Fruit fly (Drosophila melanogaster) whole organism, embryonic: ENCODE data around the gene CG31551.

Source experiments
- Ada2b ChIP-seq: fragments of 200-800 bp; sonication (Bioruptor generic); IDR thresholded peaks from 2 replicates; pipeline ENCODE4 v1.3.6; 2022; ENCODE audit warnings: missing biosample characterization, missing genetic modification characterization
- Asciz ChIP-seq: fragments of 200-800 bp; sonication (Bioruptor generic); optimal IDR thresholded peaks from 2 replicates; lab custom pipeline; 2017; ENCODE audit warnings: missing biosample characterization, mild to moderate bottlenecking, missing genetic modification characterization, missing genetic modification reagents
- Atf6 ChIP-seq: fragments of 200-800 bp; sonication (Bioruptor generic); IDR thresholded peaks from 2 replicates; pipeline ENCODE4 v1.3.6; 2022; ENCODE audit warnings: missing biosample characterization, missing genetic modification characterization
- CG10366 ChIP-seq: fragments of 200-800 bp; sonication (Bioruptor generic); IDR thresholded peaks from 2 replicates; pipeline ENCODE4 v1.3.6; 2022; ENCODE audit warnings: missing biosample characterization, missing genetic modification characterization
- CG12299 ChIP-seq: fragments of 200-800 bp; sonication (Bioruptor generic); optimal IDR thresholded peaks from 2 replicates; lab custom pipeline; 2018; ENCODE audit warnings: missing biosample characterization, mild to moderate bottlenecking, missing genetic modification characterization
- CG12391 ChIP-seq: fragments of 200-800 bp; sonication (Bioruptor generic); optimal IDR thresholded peaks from 3 replicates; lab custom pipeline; 2018; ENCODE audit warnings: missing biosample characterization, mild to moderate bottlenecking, missing genetic modification characterization, moderate library complexity
- CG12659 ChIP-seq: fragments of 200-800 bp; sonication (Bioruptor generic); optimal IDR thresholded peaks from 3 replicates; lab custom pipeline; 2017; ENCODE audit warnings: mild to moderate bottlenecking, missing biosample characterization, missing genetic modification reagents, missing genetic modification characterization
- CG14441 ChIP-seq: fragments of 200-800 bp; sonication (Bioruptor generic); IDR thresholded peaks from 2 replicates; pipeline ENCODE4 v1.3.6; 2022; ENCODE audit warnings: missing biosample characterization, missing genetic modification characterization
- CG15073 ChIP-seq: fragments of 200-800 bp; sonication (Bioruptor generic); optimal IDR thresholded peaks from 2 replicates; lab custom pipeline; 2016; ENCODE audit warnings: missing biosample characterization, missing genetic modification characterization
- CG17186 ChIP-seq: fragments of 200-800 bp; sonication (Bioruptor generic); optimal IDR thresholded peaks from 3 replicates; lab custom pipeline; 2017; ENCODE audit warnings: missing biosample characterization, missing genetic modification reagents, missing genetic modification characterization
- CG17328 ChIP-seq: fragments of 200-800 bp; sonication (Bioruptor generic); IDR thresholded peaks from 2 replicates; pipeline ENCODE4 v1.3.6; 2022; ENCODE audit warnings: missing biosample characterization, missing genetic modification characterization
- CG17829 ChIP-seq: fragments of 200-800 bp; optimal IDR thresholded peaks from 2 replicates; lab custom pipeline; 2019; ENCODE audit warnings: missing biosample characterization, mild to moderate bottlenecking, missing genetic modification characterization, moderate library complexity
- CG18599 ChIP-seq: fragments of 200-800 bp; sonication (Bioruptor generic); optimal IDR thresholded peaks from 3 replicates; lab custom pipeline; 2017; ENCODE audit warnings: missing biosample characterization, missing genetic modification characterization, mild to moderate bottlenecking, moderate library complexity, missing genetic modification reagents
- CG2202 ChIP-seq: fragments of 200-800 bp; sonication (Bioruptor generic); optimal IDR thresholded peaks from 2 replicates; lab custom pipeline; 2018; ENCODE audit warnings: missing biosample characterization, mild to moderate bottlenecking, missing genetic modification characterization
- CG2678 ChIP-seq: fragments of 200-800 bp; sonication (Bioruptor generic); optimal IDR thresholded peaks from 3 replicates; lab custom pipeline; 2019; ENCODE audit warnings: missing biosample characterization, mild to moderate bottlenecking, missing genetic modification characterization, moderate library complexity
- CG30403 ChIP-seq: fragments of 200-800 bp; sonication (Bioruptor generic); optimal IDR thresholded peaks from 3 replicates; lab custom pipeline; 2016; ENCODE audit warnings: missing biosample characterization, missing genetic modification characterization
- CG34376 ChIP-seq: fragments of 200-800 bp; sonication (Bioruptor generic); optimal IDR thresholded peaks from 2 replicates; lab custom pipeline; 2018; ENCODE audit warnings: missing biosample characterization, mild to moderate bottlenecking, missing genetic modification characterization
- CG4854 ChIP-seq: fragments of 200-800 bp; sonication (Bioruptor generic); optimal IDR thresholded peaks from 2 replicates; lab custom pipeline; 2016; ENCODE audit warnings: missing biosample characterization, missing genetic modification characterization, inconsistent platforms
- CG6683 ChIP-seq: fragments of 200-800 bp; sonication (Bioruptor generic); optimal IDR thresholded peaks from 2 replicates; lab custom pipeline; 2017; ENCODE audit warnings: missing biosample characterization, mild to moderate bottlenecking, missing genetic modification characterization, missing genetic modification reagents
- CG9215 ChIP-seq: fragments of 200-800 bp; sonication (Bioruptor generic); IDR thresholded peaks from 2 replicates; pipeline ENCODE4 v1.3.6; 2022; ENCODE audit warnings: missing biosample characterization, missing genetic modification characterization
- Camta ChIP-seq: fragments of 200-800 bp; sonication (Bioruptor generic); optimal IDR thresholded peaks from 2 replicates; lab custom pipeline; 2016; ENCODE audit warnings: missing biosample characterization, missing genetic modification characterization
- Chrac-16 ChIP-seq: fragments of 200-800 bp; sonication (Bioruptor generic); optimal IDR thresholded peaks from 3 replicates; lab custom pipeline; 2016; ENCODE audit warnings: missing biosample characterization, missing genetic modification characterization
- Dip2 ChIP-seq: fragments of 200-800 bp; sonication (Bioruptor generic); IDR thresholded peaks from 2 replicates; pipeline ENCODE4 v1.3.6; 2022; ENCODE audit warnings: missing biosample characterization, missing genetic modification characterization
- Dll ChIP-seq: fragments of 200-800 bp; sonication (Bioruptor generic); IDR thresholded peaks from 4 replicates; pipeline ENCODE4 v1.3.6; 2022; ENCODE audit warnings: missing biosample characterization, missing genetic modification characterization; ENCODE audit not compliant: partially characterized antibody
- Ets97D ChIP-seq: fragments of 200-800 bp; sonication (Bioruptor generic); optimal IDR thresholded peaks from 3 replicates; lab custom pipeline; 2016; ENCODE audit warnings: missing biosample characterization, missing genetic modification characterization
- HmgD ChIP-seq: fragments of 200-800 bp; sonication (Bioruptor generic); optimal IDR thresholded peaks from 3 replicates; lab custom pipeline; 2016; ENCODE audit warnings: missing biosample characterization, missing genetic modification characterization
- Lhr ChIP-seq: fragments of 200-800 bp; sonication (Bioruptor generic); optimal IDR thresholded peaks from 3 replicates; lab custom pipeline; 2017; ENCODE audit warnings: mild to moderate bottlenecking, missing biosample characterization, missing genetic modification reagents, missing genetic modification characterization
- Lpt ChIP-seq: fragments of >200 bp; optimal IDR thresholded peaks from 2 replicates; lab custom pipeline; 2018; ENCODE audit warnings: missing biosample characterization, missing genetic modification characterization
- MESR4 ChIP-seq: fragments of 200-800 bp; sonication (Bioruptor generic); optimal IDR thresholded peaks from 2 replicates; lab custom pipeline; 2018; ENCODE audit warnings: missing biosample characterization, mild to moderate bottlenecking, missing genetic modification characterization, moderate library complexity
- PHDP ChIP-seq: fragments of 200-800 bp; sonication (Bioruptor generic); optimal IDR thresholded peaks from 3 replicates; lab custom pipeline; 2018; ENCODE audit warnings: missing biosample characterization, mild to moderate bottlenecking, missing genetic modification characterization, moderate library complexity
- Sox102F ChIP-seq: fragments of 200-800 bp; sonication (Bioruptor generic); optimal IDR thresholded peaks from 2 replicates; lab custom pipeline; 2018; ENCODE audit warnings: missing biosample characterization, mild to moderate bottlenecking, missing genetic modification characterization, moderate library complexity
- ap ChIP-seq: fragments of 200-800 bp; sonication (Bioruptor generic); IDR thresholded peaks from 2 replicates; pipeline ENCODE4 v1.3.6; 2022; ENCODE audit warnings: missing biosample characterization, missing genetic modification characterization
- ase ChIP-seq: fragments of 200-800 bp; sonication (Bioruptor generic); IDR thresholded peaks from 3 replicates; pipeline ENCODE4 v1.3.6; 2022; ENCODE audit warnings: missing biosample characterization, missing genetic modification characterization
- cad ChIP-seq: fragments of >200 bp; optimal IDR thresholded peaks from 2 replicates; lab custom pipeline; 2017; ENCODE audit warnings: missing biosample characterization, missing genetic modification characterization
- cato ChIP-seq: fragments of 200-800 bp; sonication (Bioruptor generic); optimal IDR thresholded peaks from 2 replicates; lab custom pipeline; 2016; ENCODE audit warnings: missing biosample characterization, missing genetic modification characterization, borderline replicate concordance
- chinmo ChIP-seq: fragments of 200-800 bp; sonication (Bioruptor generic); IDR thresholded peaks from 4 replicates; pipeline ENCODE4 v1.3.6; 2022; ENCODE audit warnings: missing biosample characterization, missing genetic modification characterization; ENCODE audit not compliant: partially characterized antibody
- exex ChIP-seq: fragments of 200-800 bp; sonication (Bioruptor generic); optimal IDR thresholded peaks from 4 replicates; lab custom pipeline; 2018; ENCODE audit warnings: missing biosample characterization, mild to moderate bottlenecking, missing genetic modification characterization, moderate library complexity
- eyg ChIP-seq: fragments of 200-800 bp; sonication (Bioruptor generic); optimal IDR thresholded peaks from 3 replicates; lab custom pipeline; 2016; ENCODE audit warnings: missing biosample characterization, missing genetic modification characterization
- gcm ChIP-seq: fragments of 200-800 bp; sonication (Bioruptor generic); optimal IDR thresholded peaks from 2 replicates; lab custom pipeline; 2019; ENCODE audit warnings: missing biosample characterization, mild to moderate bottlenecking, missing genetic modification characterization, moderate library complexity
- gfzf ChIP-seq: fragments of 200-800 bp; sonication (Bioruptor generic); optimal IDR thresholded peaks from 2 replicates; lab custom pipeline; 2016; ENCODE audit warnings: missing biosample characterization, mild to moderate bottlenecking, missing genetic modification characterization, moderate library complexity
- ham ChIP-seq: fragments of 200-800 bp; sonication (Bioruptor generic); IDR thresholded peaks from 2 replicates; pipeline ENCODE4 v1.3.6; 2022; ENCODE audit warnings: missing biosample characterization, missing genetic modification characterization
- hkb ChIP-seq, 2 experiments: fragments of 200-800 bp in 1 of 2; fragments of >200 bp in 1 of 2; sonication (Bioruptor generic) in 1 of 2; IDR thresholded peaks in 1 of 2; optimal IDR thresholded peaks in 1 of 2; 2 replicates each; pipeline versions ENCODE4 v1.3.6 to Lab custom; 2017 to 2022; ENCODE audit warnings: missing biosample characterization in 1 of 2, missing genetic modification characterization in 1 of 2
- knrl ChIP-seq: fragments of 200-800 bp; sonication (Bioruptor generic); IDR thresholded peaks from 3 replicates; pipeline ENCODE4 v1.3.6; 2022; ENCODE audit warnings: missing biosample characterization, missing genetic modification characterization; ENCODE audit not compliant: partially characterized antibody
- nmo ChIP-seq: fragments of 200-800 bp; sonication (Bioruptor generic); optimal IDR thresholded peaks from 2 replicates; lab custom pipeline; 2018; ENCODE audit warnings: missing biosample characterization, mild to moderate bottlenecking, missing genetic modification characterization, moderate library complexity
- oc ChIP-seq: fragments of 200-800 bp; sonication (Bioruptor generic); optimal IDR thresholded peaks from 2 replicates; lab custom pipeline; 2018; ENCODE audit warnings: missing biosample characterization, mild to moderate bottlenecking, missing genetic modification characterization, moderate library complexity
- sens ChIP-seq: fragments of 200-800 bp; sonication (Bioruptor generic); peaks from one replicate; lab custom pipeline; 2016; ENCODE audit warnings: missing biosample characterization, missing genetic modification characterization
- stwl ChIP-seq: fragments of 200-800 bp; sonication (Bioruptor generic); optimal IDR thresholded peaks from 3 replicates; lab custom pipeline; 2018; ENCODE audit warnings: missing biosample characterization, mild to moderate bottlenecking, missing genetic modification characterization, moderate library complexity
- trem ChIP-seq: fragments of 200-800 bp; optimal IDR thresholded peaks from 3 replicates; lab custom pipeline; 2019; ENCODE audit warnings: missing biosample characterization, mild to moderate bottlenecking, missing genetic modification characterization, moderate library complexity
- trh ChIP-seq: fragments of 200-800 bp; sonication (Bioruptor generic); optimal IDR thresholded peaks from 2 replicates; lab custom pipeline; 2016; ENCODE audit warnings: missing biosample characterization, missing genetic modification characterization
- vvl ChIP-seq: fragments of 200-800 bp; sonication (Bioruptor generic); IDR thresholded peaks from 2 replicates; pipeline ENCODE4 v1.3.6; 2022; ENCODE audit warnings: missing biosample characterization, missing genetic modification characterization

CG31551 gene

dm6 chr3R:5606477-5606876 lies 21.2 kb upstream of the CG31551 start, which contains the start of gene asl (continued):
- TF ChIP-seq ap (GFP tag; lab: Robert Waterston, UW) (0 out of 2 replicates have a peak, but pooled peaks have one; percentile 21), ase (GFP tag; lab: Robert Waterston, UW) (peak; percentile 55; the same call in 1 of the 3 replicates), CG17186 (peak; percentile 100), PHDP (tag; lab: Kevin White, UChicago) (peak; percentile 63), oc (tag; lab: Kevin White, UChicago) (no peak), nmo (peak; percentile 81), HmgD (GFP tag; lab: Kevin White, UChicago) (no peak), CG34376 (GFP tag; lab: Kevin White, UChicago) (peak; percentile 55), Ada2b (GFP tag; lab: Robert Waterston, UW) (peak; percentile 49), vvl (GFP tag; lab: Robert Waterston, UW) (peak; percentile 69), CG17328 (GFP tag; lab: Robert Waterston, UW) (peak; percentile 57), Dll (GFP tag; lab: Robert Waterston, UW) (no peak), sens (GFP tag; lab: Kevin White, UChicago) (peak; percentile 93), CG12391 (tag; lab: Kevin White, UChicago) (peak; percentile 78), Chrac-16 (GFP tag; lab: Kevin White, UChicago) (peak; percentile 55), cato (GFP tag; lab: Kevin White, UChicago) (no peak), Sox102F (GFP tag; lab: Kevin White, UChicago) (no peak), stwl (tag; lab: Kevin White, UChicago) (peak; percentile 72), Atf6 (GFP tag; lab: Robert Waterston, UW) (peak; percentile 56), CG12659 (GFP tag; lab: Kevin White, UChicago) (peak; percentile 88), CG18599 (GFP tag; lab: Kevin White, UChicago) (no peak), ham (GFP tag; lab: Robert Waterston, UW) (no peak), exex (no peak), CG2202 (tag; lab: Kevin White, UChicago) (peak; percentile 48), CG15073 (GFP tag; lab: Kevin White, UChicago) (no peak), Dip2 (GFP tag; lab: Robert Waterston, UW) (no peak), gcm (GFP tag; lab: Kevin White, UChicago) (no peak), gfzf (peak; percentile 37), CG6683 (peak; percentile 19), chinmo (GFP tag; lab: Robert Waterston, UW) (0 out of 4 replicates have a peak, but pooled peaks have one; percentile 58), CG4854 (GFP tag; lab: Kevin White, UChicago) (peak; percentile 59), CG12299 (tag; lab: Kevin White, UChicago) (peak; percentile 50), Ets97D (peak; percentile 66), cad (no peak), trh (GFP tag; lab: Kevin White, UChicago) (no peak), CG2678 (no peak), Camta (GFP tag; lab: Kevin White, UChicago) (peak; percentile 56), Lpt (GFP tag; lab: Kevin White, UChicago) (no peak), eyg (GFP tag; lab: Kevin White, UChicago) (peak; percentile 32), CG30403 (GFP tag; lab: Kevin White, UChicago) (peak; percentile 69), CG14441 (GFP tag; lab: Robert Waterston, UW) (peak; percentile 58; the same call in 1 of the 2 replicates), Lhr (GFP tag; lab: Kevin White, UChicago) (peak; percentile 59), CG10366 (GFP tag; lab: Robert Waterston, UW) (peak; percentile 61), hkb (optimal IDR thresholded peaks at IDR 0.05; lab: Kevin White, UChicago) (no peak), hkb (GFP tag; IDR thresholded peaks at IDR 0.05; lab: Robert Waterston, UW) (peak; percentile 26; the same call in 1 of the 2 replicates), knrl (GFP tag; lab: Robert Waterston, UW) (peak; percentile 21; the same call in 1 of the 3 replicates), CG9215 (GFP tag; lab: Robert Waterston, UW) (peak; percentile 26; the same call in 1 of the 2 replicates), CG17829 (tag; lab: Kevin White, UChicago) (peak; percentile 85), MESR4 (GFP tag; lab: Kevin White, UChicago) (peak; percentile 58), Asciz (peak; percentile 36), trem (tag; lab: Kevin White, UChicago) (peak; percentile 82)
